Worm (Caenorhabditis elegans): ENCODE results near the gene dph-3.
"Not testable (repeated sequence)": the region's sequence is repeated elsewhere in the genome, so short reads cannot be mapped to it uniquely, and the experiment has no call there.

The dph-3 gene

DNA sequence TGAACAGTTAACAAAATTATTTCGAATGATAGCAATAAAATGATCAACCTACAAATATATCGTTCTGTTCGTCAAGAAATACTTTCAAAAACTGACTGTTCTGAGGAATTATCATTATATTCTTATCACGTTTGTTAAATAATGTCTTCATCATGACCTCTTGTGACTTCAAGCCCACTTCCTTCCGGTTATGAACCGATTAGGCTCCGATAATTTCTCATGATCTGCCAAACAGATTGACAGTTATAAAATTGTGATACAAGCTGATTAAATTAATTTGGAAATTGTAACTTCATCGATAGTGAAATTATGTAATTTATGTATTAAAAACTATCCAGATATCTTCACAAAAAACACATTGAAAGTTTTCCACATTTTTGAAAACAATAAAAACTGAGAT, 26.1 kb upstream of the dph-3 start, which contains the start of gene ins-8:
ins-8 (minus strand) TSS at position 101 of the 400 bp plus-strand sequence.
- TF ChIP-seq pes-1 (GFP tag; IDR thresholded peaks at IDR 0.05) (no peak), ceh-36 (tag; optimal IDR thresholded peaks at IDR 0.05) (no peak), flt-1 (GFP tag; IDR thresholded peaks at IDR 0.05) (no peak), scrt-1 (GFP tag; IDR thresholded peaks at IDR 0.05) (no peak), F13C5.2 (tag; optimal IDR thresholded peaks at IDR 0.05) (no peak), ceh-13 (GFP tag; optimal IDR thresholded peaks at IDR 0.05) (no peak), tra-4 (tag; optimal IDR thresholded peaks at IDR 0.05) (no peak), hmbx-1 (tag; optimal IDR thresholded peaks at IDR 0.05) (no peak), B0310.2 (tag; optimal IDR thresholded peaks at IDR 0.05) (no peak), tbx-37 (GFP tag; conservative IDR thresholded peaks at IDR 0.05) (no peak), hnd-1 (tag; optimal IDR thresholded peaks at IDR 0.05) (no peak), ama-1 (optimal IDR thresholded peaks at IDR 0.05) (no peak)

DNA sequence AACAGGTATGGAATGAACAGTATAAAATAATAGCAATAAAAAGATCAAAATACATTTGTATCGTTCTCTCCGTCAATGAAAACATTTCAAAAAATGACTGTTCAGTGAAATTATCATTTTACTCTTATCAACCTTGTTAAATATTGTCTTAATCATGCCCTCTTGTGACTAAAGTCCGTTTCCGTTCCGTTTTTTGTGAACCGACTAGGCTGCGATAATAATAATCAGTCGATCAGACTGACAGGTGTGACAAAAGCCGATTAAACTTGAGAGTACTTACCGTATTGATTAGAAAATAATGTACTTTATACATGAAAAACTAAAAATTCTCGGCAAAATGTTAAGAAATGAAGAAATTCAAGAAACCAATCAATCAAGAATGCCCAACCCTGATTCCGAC, 24.4 kb upstream of the dph-3 start, which contains the start of gene ins-7:
ins-7 (minus strand) TSS at position 332 of the 400 bp plus-strand sequence.
- TF ChIP-seq flt-1 (GFP tag; IDR thresholded peaks at IDR 0.05) (no peak), B0310.2 (tag; optimal IDR thresholded peaks at IDR 0.05) (no peak), pes-1 (GFP tag; IDR thresholded peaks at IDR 0.05) (no peak), hnd-1 (tag; optimal IDR thresholded peaks at IDR 0.05) (no peak), tbx-11 (GFP tag; IDR thresholded peaks at IDR 0.05) (no peak), ceh-36 (tag; optimal IDR thresholded peaks at IDR 0.05) (no peak), ceh-13 (GFP tag; optimal IDR thresholded peaks at IDR 0.05) (no peak), tra-4 (tag; optimal IDR thresholded peaks at IDR 0.05) (no peak), ets-7 (tag; optimal IDR thresholded peaks at IDR 0.05) (no peak), F13C5.2 (tag; optimal IDR thresholded peaks at IDR 0.05) (no peak), scrt-1 (GFP tag; IDR thresholded peaks at IDR 0.05) (no peak), sea-1 (GFP tag; conservative IDR thresholded peaks at IDR 0.05) (no peak), hmbx-1 (tag; optimal IDR thresholded peaks at IDR 0.05) (no peak)

DNA sequence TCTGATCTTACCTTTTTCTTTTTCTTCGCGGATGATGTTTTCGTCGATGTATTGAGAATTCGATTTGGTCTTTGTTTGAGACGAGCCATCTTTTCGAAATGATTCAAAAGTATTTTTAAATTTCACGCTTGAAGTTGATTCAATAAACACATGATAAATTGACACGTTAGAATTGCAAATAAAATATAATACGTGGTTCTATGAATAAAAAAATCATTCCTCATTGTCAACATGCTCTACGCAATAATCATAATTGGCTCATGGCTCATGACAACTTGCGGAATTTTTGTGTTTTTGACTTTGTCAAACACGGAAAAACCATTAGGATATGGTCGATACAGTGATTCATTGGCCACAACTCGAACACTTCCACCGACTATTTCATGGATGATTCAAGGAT, 23.5 kb upstream of the dph-3 start, which contains the start of the genes htas-1 and ZK1251.3:
htas-1 (minus strand) TSS at position 101 of the 400 bp plus-strand sequence.
ZK1251.3 (plus strand) TSS at position 226 of the 400 bp plus-strand sequence.
- TF ChIP-seq scrt-1 (GFP tag; IDR thresholded peaks at IDR 0.05): no peak
- TF ChIP-seq hnd-1 (tag; optimal IDR thresholded peaks at IDR 0.05): no peak
- no peak for TF ChIP-seq tra-4 (tag; optimal IDR thresholded peaks at IDR 0.05)
- TF ChIP-seq aly-1 (tag; optimal IDR thresholded peaks at IDR 0.05): no peak
- TF ChIP-seq pes-1 (GFP tag; IDR thresholded peaks at IDR 0.05): no peak
- TF ChIP-seq tbx-11 (GFP tag; IDR thresholded peaks at IDR 0.05): no peak
- TF ChIP-seq flt-1 (GFP tag; IDR thresholded peaks at IDR 0.05): no peak
- no peak for TF ChIP-seq sea-1 (GFP tag; conservative IDR thresholded peaks at IDR 0.05)
- no peak for TF ChIP-seq ets-7 (tag; optimal IDR thresholded peaks at IDR 0.05)
- no peak for TF ChIP-seq ama-1 (optimal IDR thresholded peaks at IDR 0.05)
- no peak for TF ChIP-seq hmg-4 (GFP tag; optimal IDR thresholded peaks at IDR 0.05)
- no peak for TF ChIP-seq ceh-36 (tag; optimal IDR thresholded peaks at IDR 0.05)
- TF ChIP-seq F13C5.2 (tag; optimal IDR thresholded peaks at IDR 0.05): no peak
- TF ChIP-seq tbx-37 (GFP tag; conservative IDR thresholded peaks at IDR 0.05): no peak
- TF ChIP-seq ceh-13 (GFP tag; optimal IDR thresholded peaks at IDR 0.05): no peak
- TF ChIP-seq hmbx-1 (tag; optimal IDR thresholded peaks at IDR 0.05): no peak
- TF ChIP-seq B0310.2 (tag; optimal IDR thresholded peaks at IDR 0.05): no peak

ce11 chrIV:9688715-9689114, 18.2 kb upstream of the dph-3 start, which contains the start of gene msp-76:
Gene msp-76, plus strand, starts transcription at chrIV:9689015.
- TF ChIP-seq tbx-37 (GFP tag; conservative IDR thresholded peaks at IDR 0.05); hmbx-1 (tag; optimal IDR thresholded peaks at IDR 0.05); ceh-13 (GFP tag; optimal IDR thresholded peaks at IDR 0.05): not testable (repeated sequence)

ce11 chrIV:9690644-9691043, 16.3 kb upstream of the dph-3 start, which contains the start of gene sdz-36:
Gene sdz-36, plus strand, starts transcription at chrIV:9690944.
- TF ChIP-seq pes-1 (GFP tag; IDR thresholded peaks at IDR 0.05): no peak
- no peak for TF ChIP-seq aly-1 (tag; optimal IDR thresholded peaks at IDR 0.05)
- no peak for TF ChIP-seq ama-1 (optimal IDR thresholded peaks at IDR 0.05)
- no peak for TF ChIP-seq tbx-11 (GFP tag; IDR thresholded peaks at IDR 0.05)
- no peak for TF ChIP-seq ets-7 (tag; optimal IDR thresholded peaks at IDR 0.05)
- TF ChIP-seq F13C5.2 (tag; optimal IDR thresholded peaks at IDR 0.05): no peak
- no peak for TF ChIP-seq hmbx-1 (tag; optimal IDR thresholded peaks at IDR 0.05)
- no peak for TF ChIP-seq hmg-4 (GFP tag; optimal IDR thresholded peaks at IDR 0.05)
- TF ChIP-seq sea-1 (GFP tag; conservative IDR thresholded peaks at IDR 0.05): no peak
- no peak for TF ChIP-seq scrt-1 (GFP tag; IDR thresholded peaks at IDR 0.05)
- no peak for TF ChIP-seq B0310.2 (tag; optimal IDR thresholded peaks at IDR 0.05)
- TF ChIP-seq ceh-13 (GFP tag; optimal IDR thresholded peaks at IDR 0.05): no peak
- TF ChIP-seq ceh-36 (tag; optimal IDR thresholded peaks at IDR 0.05): no peak
- no peak for TF ChIP-seq hnd-1 (tag; optimal IDR thresholded peaks at IDR 0.05)
- TF ChIP-seq tbx-37 (GFP tag; conservative IDR thresholded peaks at IDR 0.05): no peak

DNA sequence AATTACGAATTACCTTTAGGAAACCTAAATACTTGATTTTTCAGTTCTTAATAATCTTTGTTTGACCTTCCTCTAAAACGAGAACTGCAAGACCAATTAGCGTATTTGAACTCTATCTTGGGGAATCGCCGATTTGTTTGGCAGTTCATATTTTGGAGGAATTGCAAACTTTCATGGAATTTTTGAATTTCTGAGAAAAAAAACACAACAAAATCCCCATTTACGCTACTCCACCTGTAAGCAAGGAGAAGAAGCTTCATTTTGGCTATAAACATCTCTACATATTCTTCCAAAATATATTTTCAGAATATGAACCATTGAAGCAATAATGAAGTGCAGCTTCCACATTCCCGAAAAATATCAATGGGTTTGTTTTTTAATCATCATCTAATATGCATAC, 14.1 kb upstream of the dph-3 start, which contains the start of gene twk-9:
twk-9 (plus strand) TSS at position 301 of the 400 bp plus-strand sequence.
- TF ChIP-seq sea-1 (GFP tag; conservative IDR thresholded peaks at IDR 0.05): no peak

ce11 chrIV:9696513-9696912, 10.4 kb upstream of the dph-3 start:
- TF ChIP-seq tra-4 (tag; optimal IDR thresholded peaks at IDR 0.05) (no peak), ama-1 (optimal IDR thresholded peaks at IDR 0.05) (no peak), flt-1 (GFP tag; IDR thresholded peaks at IDR 0.05) (no peak), ceh-36 (tag; optimal IDR thresholded peaks at IDR 0.05) (no peak), hnd-1 (tag; optimal IDR thresholded peaks at IDR 0.05) (no peak), tbx-37 (GFP tag; conservative IDR thresholded peaks at IDR 0.05) (no peak), hmg-4 (GFP tag; optimal IDR thresholded peaks at IDR 0.05) (no peak), ceh-13 (GFP tag; optimal IDR thresholded peaks at IDR 0.05) (no peak), pes-1 (GFP tag; IDR thresholded peaks at IDR 0.05) (no peak), scrt-1 (GFP tag; IDR thresholded peaks at IDR 0.05) (no peak), B0310.2 (tag; optimal IDR thresholded peaks at IDR 0.05) (no peak), sea-1 (GFP tag; conservative IDR thresholded peaks at IDR 0.05) (no peak), hmbx-1 (tag; optimal IDR thresholded peaks at IDR 0.05) (no peak)

DNA sequence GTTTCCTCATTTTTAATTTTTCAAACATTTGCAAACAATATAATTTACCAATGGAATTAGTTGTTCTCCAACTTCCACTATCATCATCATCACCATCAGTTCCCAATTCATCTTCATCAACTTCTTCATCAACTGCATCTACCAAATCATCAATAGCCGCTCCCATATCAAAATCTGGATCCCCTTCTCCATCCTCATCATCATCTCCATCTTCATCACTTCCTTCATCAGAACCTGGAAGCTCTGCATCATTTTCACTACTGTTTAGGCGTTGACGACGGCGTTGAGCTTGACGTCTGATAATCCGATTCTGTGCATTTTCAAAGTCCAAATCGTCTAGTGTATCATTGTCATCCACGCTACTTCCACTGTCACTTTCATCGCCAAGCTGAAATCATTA, 9.1 kb upstream of the dph-3 start:
- no peak for TF ChIP-seq ceh-36 (tag; optimal IDR thresholded peaks at IDR 0.05)
- TF ChIP-seq scrt-1 (GFP tag; IDR thresholded peaks at IDR 0.05): no peak
